Fruit fly (Drosophila melanogaster) whole organism, embryonic: ENCODE data around the gene Ccp84Ac.

Experiments
- Atf3 ChIP-seq: fragments of 200-800 bp; sonication (Bioruptor generic); optimal IDR thresholded peaks from 3 replicates; lab custom pipeline; 2016; ENCODE audit warnings: missing biosample characterization, missing genetic modification characterization
- Awh ChIP-seq: fragments of 200-800 bp; sonication (Bioruptor generic); IDR thresholded peaks from 2 replicates; pipeline ENCODE4, ENCODE4 v1.3.6; 2022; ENCODE audit warnings: missing biosample characterization, missing genetic modification characterization
- B-H1 ChIP-seq: fragments of 200-800 bp; sonication (Bioruptor generic); IDR thresholded peaks from 3 replicates; pipeline ENCODE4 v1.3.6; 2022; ENCODE audit warnings: missing biosample characterization, missing genetic modification characterization
- CG1024 ChIP-seq: fragments of 200-800 bp; sonication (Bioruptor generic); IDR thresholded peaks from 2 replicates; pipeline ENCODE4 v1.3.6; 2022; ENCODE audit warnings: missing biosample characterization, missing genetic modification characterization
- CG10274 ChIP-seq: fragments of 200-800 bp; sonication (Bioruptor generic); optimal IDR thresholded peaks from 3 replicates; lab custom pipeline; 2017; ENCODE audit warnings: missing biosample characterization, mild to moderate bottlenecking, missing genetic modification characterization
- CG11696 ChIP-seq: fragments of 200-800 bp; sonication (Bioruptor generic); IDR thresholded peaks from 2 replicates; pipeline ENCODE4 v1.3.6; 2022; ENCODE audit warnings: missing biosample characterization, missing genetic modification characterization
- CG1233 ChIP-seq: fragments of 200-800 bp; sonication (Bioruptor generic); optimal IDR thresholded peaks from 4 replicates; lab custom pipeline; 2018; ENCODE audit warnings: missing biosample characterization, mild to moderate bottlenecking, missing genetic modification characterization
- CG15011 ChIP-seq: fragments of 200-800 bp; sonication (Bioruptor generic); optimal IDR thresholded peaks from 3 replicates; lab custom pipeline; 2018; ENCODE audit warnings: missing biosample characterization, mild to moderate bottlenecking, missing genetic modification characterization
- CG15514 ChIP-seq: fragments of 200-800 bp; sonication (Bioruptor generic); optimal IDR thresholded peaks from 3 replicates; lab custom pipeline; 2017; ENCODE audit warnings: missing biosample characterization, missing genetic modification characterization, mild to moderate bottlenecking, moderate library complexity, missing genetic modification reagents
- CG1602 ChIP-seq: fragments of 200-800 bp; sonication (Bioruptor generic); optimal IDR thresholded peaks from 3 replicates; lab custom pipeline; 2016; ENCODE audit warnings: missing biosample characterization, missing genetic modification characterization
- CG1603 ChIP-seq: fragments of 200-800 bp; sonication (Bioruptor generic); optimal IDR thresholded peaks from 2 replicates; lab custom pipeline; 2019; ENCODE audit warnings: missing biosample characterization, mild to moderate bottlenecking, missing genetic modification characterization, moderate library complexity
- CG31365 ChIP-seq: fragments of 200-800 bp; sonication (Bioruptor generic); optimal IDR thresholded peaks from 2 replicates; lab custom pipeline; 2018; ENCODE audit warnings: missing biosample characterization, mild to moderate bottlenecking, missing genetic modification characterization
- CG3995 ChIP-seq: fragments of 200-800 bp; sonication (Bioruptor generic); optimal IDR thresholded peaks from 3 replicates; lab custom pipeline; 2016; ENCODE audit warnings: missing biosample characterization, missing genetic modification characterization
- CG4328 ChIP-seq: fragments of 200-800 bp; sonication (Bioruptor generic); optimal IDR thresholded peaks from 3 replicates; lab custom pipeline; 2017; ENCODE audit warnings: missing biosample characterization, missing genetic modification reagents, missing genetic modification characterization
- CG4617 ChIP-seq: fragments of 200-800 bp; sonication (Bioruptor generic); optimal IDR thresholded peaks from 3 replicates; lab custom pipeline; 2016; ENCODE audit warnings: missing biosample characterization, missing genetic modification characterization, borderline replicate concordance
- CG4707 ChIP-seq: fragments of 200-800 bp; sonication (Bioruptor generic); optimal IDR thresholded peaks from 2 replicates; lab custom pipeline; 2018; ENCODE audit warnings: missing biosample characterization, mild to moderate bottlenecking, missing genetic modification characterization, moderate library complexity
- CG6254 ChIP-seq: fragments of 200-800 bp; sonication (Bioruptor generic); optimal IDR thresholded peaks from 3 replicates; lab custom pipeline; 2017; ENCODE audit warnings: mild to moderate bottlenecking, missing biosample characterization, missing genetic modification reagents, missing genetic modification characterization
- CG6765 ChIP-seq: fragments of 200-800 bp; sonication (Bioruptor generic); optimal IDR thresholded peaks from 3 replicates; lab custom pipeline; 2017; ENCODE audit warnings: missing biosample characterization, mild to moderate bottlenecking, missing genetic modification characterization
- CG7928 ChIP-seq: fragments of 200-800 bp; sonication (Bioruptor generic); optimal IDR thresholded peaks from 2 replicates; lab custom pipeline; 2017; ENCODE audit warnings: missing biosample characterization, mild to moderate bottlenecking, missing genetic modification characterization
- CG8290 ChIP-seq, 3 experiments: fragments of 200-800 bp; sonication (Bioruptor generic); optimal IDR thresholded peaks; 2 replicates each; lab custom pipeline; 2016 to 2019; ENCODE audit warnings: missing biosample characterization in 3 of 3, missing genetic modification characterization in 3 of 3, mild to moderate bottlenecking in 2 of 3, moderate library complexity in 1 of 3
- CG8359 ChIP-seq: fragments of 200-800 bp; sonication (Bioruptor generic); optimal IDR thresholded peaks from 2 replicates; lab custom pipeline; 2017; ENCODE audit warnings: missing biosample characterization, mild to moderate bottlenecking, missing genetic modification characterization, borderline replicate concordance
- CG9797 ChIP-seq: fragments of 200-800 bp; sonication (Bioruptor generic); optimal IDR thresholded peaks from 3 replicates; lab custom pipeline; 2018; ENCODE audit warnings: missing biosample characterization, mild to moderate bottlenecking, missing genetic modification characterization
- CTCF ChIP-seq: fragments of 200-800 bp; sonication (Bioruptor generic); optimal IDR thresholded peaks from 2 replicates; lab custom pipeline; 2017; ENCODE audit warnings: missing biosample characterization, mild to moderate bottlenecking, missing genetic modification characterization, moderate library complexity
- CkIIα-i1 ChIP-seq: fragments of 200-800 bp; sonication (Bioruptor generic); IDR thresholded peaks from 2 replicates; pipeline ENCODE4 v1.3.6; 2022; ENCODE audit warnings: missing biosample characterization, missing genetic modification characterization
- CoRest ChIP-seq: fragments of 200-800 bp; sonication (Bioruptor generic); optimal IDR thresholded peaks from 3 replicates; lab custom pipeline; 2018; ENCODE audit warnings: missing biosample characterization, mild to moderate bottlenecking, missing genetic modification characterization, moderate library complexity
- Dad ChIP-seq: fragments of 200-800 bp; sonication (Bioruptor generic); optimal IDR thresholded peaks from 3 replicates; lab custom pipeline; 2016; ENCODE audit warnings: missing biosample characterization, missing genetic modification characterization
- Dip3 ChIP-seq: fragments of 200-800 bp; sonication (Bioruptor generic); optimal IDR thresholded peaks from 3 replicates; lab custom pipeline; 2016; ENCODE audit warnings: missing biosample characterization, missing genetic modification characterization
- Doc3 ChIP-seq: fragments of 200-800 bp; sonication (Bioruptor generic); IDR thresholded peaks from 3 replicates; pipeline ENCODE4 v1.3.6; 2022; ENCODE audit warnings: missing biosample characterization, missing genetic modification characterization; ENCODE audit not compliant: partially characterized antibody
- Elba2 ChIP-seq: fragments of 200-800 bp; sonication (Bioruptor generic); optimal IDR thresholded peaks from 3 replicates; lab custom pipeline; 2016; ENCODE audit warnings: missing biosample characterization, missing genetic modification characterization
- Hand ChIP-seq: fragments of 200-800 bp; sonication (Bioruptor generic); optimal IDR thresholded peaks from 2 replicates; lab custom pipeline; 2017; ENCODE audit warnings: mild to moderate bottlenecking, missing biosample characterization, missing genetic modification reagents, missing genetic modification characterization
- Hmx ChIP-seq: fragments of 200-800 bp; sonication (Bioruptor generic); optimal IDR thresholded peaks from 2 replicates; lab custom pipeline; 2016; ENCODE audit warnings: missing biosample characterization, missing genetic modification characterization
- Nf-YC ChIP-seq: fragments of 200-800 bp; optimal IDR thresholded peaks from 3 replicates; lab custom pipeline; 2019; ENCODE audit warnings: missing biosample characterization, mild to moderate bottlenecking, missing genetic modification characterization, moderate library complexity
- PHDP ChIP-seq: fragments of 200-800 bp; sonication (Bioruptor generic); optimal IDR thresholded peaks from 3 replicates; lab custom pipeline; 2018; ENCODE audit warnings: missing biosample characterization, mild to moderate bottlenecking, missing genetic modification characterization, moderate library complexity
- Ssrp ChIP-seq: fragments of 200-800 bp; sonication (Bioruptor generic); optimal IDR thresholded peaks from 2 replicates; lab custom pipeline; 2018; ENCODE audit warnings: missing biosample characterization, mild to moderate bottlenecking, missing genetic modification characterization, moderate library complexity
- Xrp1 ChIP-seq: fragments of 200-800 bp; sonication (Bioruptor generic); IDR thresholded peaks from 2 replicates; pipeline ENCODE4 v1.3.6; 2022; ENCODE audit warnings: missing biosample characterization, missing genetic modification characterization
- ac ChIP-seq: fragments of 200-800 bp; sonication (Bioruptor generic); optimal IDR thresholded peaks from 3 replicates; lab custom pipeline; 2017; ENCODE audit warnings: missing biosample characterization, mild to moderate bottlenecking, missing genetic modification characterization
- amos ChIP-seq: fragments of 200-800 bp; sonication (Bioruptor generic); IDR thresholded peaks from 2 replicates; pipeline ENCODE4 v1.3.6; 2022; ENCODE audit warnings: missing biosample characterization, missing genetic modification characterization; ENCODE audit not compliant: partially characterized antibody
- bowl ChIP-seq: fragments of 200-800 bp; sonication (Bioruptor generic); IDR thresholded peaks from 2 replicates; pipeline ENCODE4 v1.3.6; 2022; ENCODE audit warnings: missing biosample characterization, missing genetic modification characterization
- btn ChIP-seq: fragments of 200-800 bp; sonication (Bioruptor generic); optimal IDR thresholded peaks from 2 replicates; lab custom pipeline; 2016; ENCODE audit warnings: missing biosample characterization, missing genetic modification characterization
- chif ChIP-seq, 2 experiments: fragments of 200-800 bp; sonication (Bioruptor generic); optimal IDR thresholded peaks; 3 replicates each; lab custom pipeline; 2016; ENCODE audit warnings: missing biosample characterization in 2 of 2, missing genetic modification characterization in 2 of 2
- ftz-f1 ChIP-seq: fragments of 200-800 bp; sonication (Bioruptor generic); optimal IDR thresholded peaks from 2 replicates; lab custom pipeline; 2016; ENCODE audit warnings: missing biosample characterization, missing genetic modification characterization
- jing ChIP-seq: fragments of 200-800 bp; sonication (Bioruptor generic); optimal IDR thresholded peaks from 2 replicates; lab custom pipeline; 2018; ENCODE audit warnings: missing biosample characterization, mild to moderate bottlenecking, missing genetic modification characterization
- otp ChIP-seq: fragments of 200-800 bp; sonication (Bioruptor generic); IDR thresholded peaks from 3 replicates; pipeline ENCODE4, ENCODE4 v1.3.6; 2022; ENCODE audit warnings: missing biosample characterization, missing genetic modification characterization
- pho ChIP-seq: fragments of 200-800 bp; sonication (Bioruptor generic); optimal IDR thresholded peaks from 2 replicates; lab custom pipeline; 2016; ENCODE audit warnings: missing biosample characterization, missing genetic modification characterization
- pita ChIP-seq: fragments of 200-800 bp; sonication (Bioruptor generic); optimal IDR thresholded peaks from 2 replicates; lab custom pipeline; 2017; ENCODE audit warnings: missing biosample characterization, mild to moderate bottlenecking, missing genetic modification characterization
- pros ChIP-seq: fragments of 200-800 bp; sonication (Bioruptor generic); optimal IDR thresholded peaks from 3 replicates; lab custom pipeline; 2019; ENCODE audit warnings: missing biosample characterization, mild to moderate bottlenecking, missing genetic modification characterization, moderate library complexity
- rib ChIP-seq: fragments of 200-800 bp; sonication (Bioruptor generic); IDR thresholded peaks from 2 replicates; pipeline ENCODE4 v1.3.6; 2022; ENCODE audit warnings: missing biosample characterization, missing genetic modification characterization
- tap ChIP-seq: fragments of 200-800 bp; optimal IDR thresholded peaks from 3 replicates; lab custom pipeline; 2019; ENCODE audit warnings: missing biosample characterization, mild to moderate bottlenecking, missing genetic modification characterization, moderate library complexity
- vnd ChIP-seq: fragments of 200-800 bp; sonication (Bioruptor generic); IDR thresholded peaks from 3 replicates; pipeline ENCODE4 v1.3.6; 2022; ENCODE audit warnings: missing biosample characterization, missing genetic modification characterization; ENCODE audit not compliant: partially characterized antibody
- wek ChIP-seq: fragments of 200-800 bp; sonication (Bioruptor generic); optimal IDR thresholded peaks from 3 replicates; lab custom pipeline; 2018; ENCODE audit warnings: missing biosample characterization, mild to moderate bottlenecking, missing genetic modification characterization, moderate library complexity

The Ccp84Ac gene

DNA sequence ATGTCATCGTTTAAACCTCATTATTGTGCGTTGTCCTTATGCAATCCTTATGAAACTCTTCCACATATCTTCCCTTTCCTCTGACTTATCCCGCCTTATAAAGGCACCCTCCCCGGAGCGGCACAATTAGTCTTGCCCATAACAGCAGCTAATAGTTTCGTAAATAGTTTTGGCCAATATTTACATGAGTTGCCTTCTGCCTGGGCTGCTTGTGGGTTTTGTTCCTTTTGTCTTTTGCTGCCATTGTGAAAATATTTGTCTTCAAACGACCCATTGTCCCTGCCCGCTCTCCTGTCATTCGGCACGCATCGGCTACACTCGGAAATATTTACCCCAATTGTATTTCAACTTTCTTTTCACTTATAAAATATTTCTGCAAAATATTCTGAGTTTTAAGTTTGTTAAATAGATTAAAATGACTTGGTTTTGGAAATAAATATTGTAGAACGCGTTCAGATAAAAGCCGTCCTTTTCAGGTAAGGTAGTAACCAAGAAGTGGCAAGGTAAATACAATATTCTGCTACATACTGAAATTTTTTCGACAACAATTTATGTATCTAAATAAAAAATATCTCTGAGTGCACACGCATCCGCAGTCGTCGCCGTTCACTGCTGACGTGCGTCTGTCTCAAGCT, 27.6 kb upstream of the Ccp84Ac start (continued):
- TF ChIP-seq bowl (GFP tag; lab: Robert Waterston, UW) (no peak), pros (no peak), Awh (GFP tag; lab: Robert Waterston, UW) (no peak), CG9797 (GFP tag; lab: Kevin White, UChicago) (no peak), ac (GFP tag; lab: Kevin White, UChicago) (peak; percentile 1), Atf3 (GFP tag; lab: Kevin White, UChicago) (no peak), CG4328 (no peak), CG1233 (GFP tag; lab: Kevin White, UChicago) (peak; percentile 12), Dip3 (no peak), CTCF (GFP tag; lab: Kevin White, UChicago) (no peak), CG6254 (GFP tag; lab: Kevin White, UChicago) (peak; percentile 27), rib (GFP tag; lab: Robert Waterston, UW) (no peak), ftz-f1 (GFP tag; lab: Kevin White, UChicago) (no peak), otp (GFP tag; lab: Robert Waterston, UW) (no peak), Hand (GFP tag; lab: Kevin White, UChicago) (no peak), B-H1 (GFP tag; lab: Robert Waterston, UW) (no peak), wek (GFP tag; lab: Kevin White, UChicago) (no peak), CG6765 (GFP tag; lab: Kevin White, UChicago) (no peak), Hmx (GFP tag; lab: Kevin White, UChicago) (no peak), vnd (GFP tag; lab: Robert Waterston, UW) (no peak), CG10274 (no peak), amos (no peak), CG4617 (GFP tag; lab: Kevin White, UChicago) (no peak), CG7928 (GFP tag; lab: Kevin White, UChicago) (no peak), CG15011 (peak; percentile 20), CG4707 (GFP tag; lab: Kevin White, UChicago) (no peak), CG8359 (GFP tag; lab: Kevin White, UChicago) (peak; percentile 34), chif (GFP tag; optimal IDR thresholded peaks at IDR 0.05; lab: Kevin White, UChicago) (peak in 1 of 2 experiments; percentile 35), Ssrp (tag; lab: Kevin White, UChicago) (peak; percentile 35), CG8290 (GFP tag; optimal IDR thresholded peaks at IDR 0.05; lab: Kevin White, UChicago) (no peak), CG8290 (tag; optimal IDR thresholded peaks at IDR 0.05; lab: Kevin White, UChicago) (no peak), Xrp1 (GFP tag; lab: Robert Waterston, UW) (peak; percentile 62), Elba2 (GFP tag; lab: Kevin White, UChicago) (no peak), CG1603 (peak; percentile 49), Doc3 (GFP tag; lab: Robert Waterston, UW) (no peak), CG15514 (GFP tag; lab: Kevin White, UChicago) (no peak), Dad (GFP tag; lab: Kevin White, UChicago) (no peak), pho (GFP tag; lab: Kevin White, UChicago) (no peak), CG3995 (GFP tag; lab: Kevin White, UChicago) (no peak), pita (GFP tag; lab: Kevin White, UChicago) (no peak), CG11696 (GFP tag; lab: Robert Waterston, UW) (no peak), CoRest (no peak), CG31365 (tag; lab: Kevin White, UChicago) (no peak), CkIIα-i1 (GFP tag; lab: Robert Waterston, UW) (no peak), jing (no peak), btn (GFP tag; lab: Kevin White, UChicago) (peak; percentile 14), CG1024 (GFP tag; lab: Robert Waterston, UW) (no peak), Nf-YC (tag; lab: Kevin White, UChicago) (no peak), CG1602 (GFP tag; lab: Kevin White, UChicago) (no peak), PHDP (no peak), tap (tag; lab: Kevin White, UChicago) (no peak)
